Worm (Caenorhabditis elegans) whole organism, L4 larva: ENCODE results near the gene sdhb-1.

Experiments
- D1046.2 ChIP-seq: fragments of 200-800 bp; sonication (Bioruptor generic); IDR thresholded peaks from 2 replicates; pipeline ENCODE4 v1.3.6; 2022; ENCODE audit warnings: missing genetic modification characterization, missing compliant biosample characterization
- Y105C5A.15 ChIP-seq: fragments of 200-800 bp; sonication (Bioruptor generic); IDR thresholded peaks from 2 replicates; pipeline ENCODE4 v1.3.6; 2022; ENCODE audit warnings: missing genetic modification characterization, missing compliant biosample characterization
- Y5F2A.4 ChIP-seq: fragments of 200-800 bp; sonication (Bioruptor generic); optimal IDR thresholded peaks from 2 replicates; lab custom pipeline; 2018; ENCODE audit warnings: mild to moderate bottlenecking, missing genetic modification characterization, missing compliant biosample characterization
- ZK546.5 ChIP-seq, 2 experiments: sonication (generic microtip); optimal IDR thresholded peaks; 2 replicates each; lab custom pipeline; 2017; ENCODE audit warnings: missing biosample characterization in 2 of 2, missing genetic modification characterization in 2 of 2
- aha-1 ChIP-seq: fragments of 150-350 bp; peaks from one replicate; lab custom pipeline; 2014; ENCODE audit warnings: missing biosample characterization, missing genetic modification characterization
- arid-1 ChIP-seq: fragments of 200-800 bp; sonication (Bioruptor generic); conservative IDR thresholded peaks from 2 replicates; pipeline ENCODE4 v1.3.6; 2022; ENCODE audit warnings: missing genetic modification reagents, missing genetic modification characterization, missing compliant biosample characterization
- ceh-28 ChIP-seq: fragments of 150-350 bp; optimal IDR thresholded peaks from 2 replicates; lab custom pipeline; 2014; ENCODE audit warnings: missing biosample characterization, missing genetic modification reagents, missing genetic modification characterization
- ces-1 ChIP-seq: fragments of 150-350 bp; sonication (generic microtip); optimal IDR thresholded peaks from 4 replicates; lab custom pipeline; 2014; ENCODE audit warnings: missing biosample characterization, missing genetic modification reagents, missing genetic modification characterization
- ctbp-1 ChIP-seq: fragments of 200-800 bp; sonication (Bioruptor generic); IDR thresholded peaks from 2 replicates; pipeline ENCODE4 v1.3.6; 2022; ENCODE audit warnings: missing genetic modification reagents, missing genetic modification characterization, missing compliant biosample characterization
- daf-12 ChIP-seq: fragments of 150-350 bp; optimal IDR thresholded peaks from 2 replicates; lab custom pipeline; 2014; ENCODE audit warnings: missing biosample characterization, missing genetic modification reagents, missing genetic modification characterization
- daf-19 ChIP-seq: fragments of 200-800 bp; sonication (Bioruptor generic); conservative IDR thresholded peaks from 2 replicates; pipeline ENCODE4 v1.3.6; 2022; ENCODE audit warnings: missing genetic modification characterization, missing compliant biosample characterization
- dmd-8 ChIP-seq: fragments of 200-800 bp; sonication (Bioruptor generic); IDR thresholded peaks from 2 replicates; pipeline ENCODE4 v1.3.6; 2022; ENCODE audit warnings: missing genetic modification characterization, missing compliant biosample characterization
- dpl-1 ChIP-seq: fragments of 150-350 bp; optimal IDR thresholded peaks from 2 replicates; lab custom pipeline; 2014; ENCODE audit warnings: missing biosample characterization, missing genetic modification reagents, missing genetic modification characterization
- egl-27 ChIP-seq: sonication (generic microtip); optimal IDR thresholded peaks from 3 replicates; lab custom pipeline; 2017; ENCODE audit warnings: missing biosample characterization, missing genetic modification reagents, missing genetic modification characterization
- fkh-10 ChIP-seq: fragments of 150-350 bp; optimal IDR thresholded peaks from 2 replicates; lab custom pipeline; 2014; ENCODE audit warnings: missing biosample characterization, missing genetic modification reagents, missing genetic modification characterization
- hlh-11 ChIP-seq: fragments of 200-800 bp; sonication (Bioruptor generic); optimal IDR thresholded peaks from 2 replicates; lab custom pipeline; 2018; ENCODE audit warnings: mild to moderate bottlenecking, missing genetic modification characterization, missing compliant biosample characterization
- hlh-30 ChIP-seq: sonication (generic microtip); optimal IDR thresholded peaks from 2 replicates; lab custom pipeline; 2017; ENCODE audit warnings: antibody characterized with exemption, mild to moderate bottlenecking, missing genetic modification characterization, missing compliant biosample characterization; ENCODE audit not compliant: insufficient read depth
- lim-7 ChIP-seq: fragments of 200-800 bp; sonication (Bioruptor generic); IDR thresholded peaks from 2 replicates; pipeline ENCODE4 v1.3.6; 2022; ENCODE audit warnings: missing genetic modification characterization, missing compliant biosample characterization
- lin-13 ChIP-seq: fragments of 150-350 bp; optimal IDR thresholded peaks from 2 replicates; lab custom pipeline; 2014; ENCODE audit warnings: missing biosample characterization, missing genetic modification reagents, missing genetic modification characterization
- lin-29 ChIP-seq: fragments of 200-800 bp; sonication (Bioruptor generic); IDR thresholded peaks from 2 replicates; pipeline ENCODE4 v1.3.6; 2022; ENCODE audit warnings: missing genetic modification reagents, missing genetic modification characterization, missing compliant biosample characterization
- lin-39 ChIP-seq: fragments of 150-350 bp; optimal IDR thresholded peaks from 2 replicates; lab custom pipeline; 2014; ENCODE audit warnings: missing biosample characterization, missing genetic modification reagents, missing genetic modification characterization
- lsy-2 ChIP-seq, 2 experiments: fragments of 150-350 bp in 1 of 2; sonication (generic microtip) in 1 of 2; optimal IDR thresholded peaks; 2 replicates each; lab custom pipeline; 2014 to 2017; ENCODE audit warnings: missing biosample characterization in 2 of 2, missing genetic modification characterization in 2 of 2
- mdt-29 ChIP-seq: fragments of 200-800 bp; sonication (Bioruptor generic); IDR thresholded peaks from 2 replicates; pipeline ENCODE4 v1.3.6; 2022; ENCODE audit warnings: missing genetic modification reagents, missing genetic modification characterization, missing compliant biosample characterization
- mes-2 ChIP-seq: sonication (generic microtip); optimal IDR thresholded peaks from 2 replicates; lab custom pipeline; 2016; ENCODE audit warnings: missing genotype, mild to moderate bottlenecking, missing genetic modification characterization, missing compliant biosample characterization; ENCODE audit not compliant: poor library complexity, severe bottlenecking
- mxl-3 ChIP-seq: fragments of 200-800 bp; sonication (Bioruptor generic); optimal IDR thresholded peaks from 2 replicates; lab custom pipeline; 2018; ENCODE audit warnings: mild to moderate bottlenecking, missing genetic modification characterization, missing compliant biosample characterization
- nhr-111 ChIP-seq: fragments of 200-800 bp; sonication (Bioruptor generic); optimal IDR thresholded peaks from 2 replicates; lab custom pipeline; 2018; ENCODE audit warnings: mild to moderate bottlenecking, missing genetic modification characterization, missing compliant biosample characterization
- nhr-48 ChIP-seq: sonication (generic microtip); optimal IDR thresholded peaks from 2 replicates; lab custom pipeline; 2016; ENCODE audit warnings: mild to moderate bottlenecking, missing genetic modification characterization, missing compliant biosample characterization
- nhr-76 ChIP-seq: fragments of 150-350 bp; optimal IDR thresholded peaks from 2 replicates; lab custom pipeline; 2014; ENCODE audit warnings: missing biosample characterization, missing genetic modification characterization
- pha-4 ChIP-seq, 2 experiments: fragments of 150-350 bp in 1 of 2; fragments of 200-800 bp in 1 of 2; sonication (Bioruptor generic) in 1 of 2; IDR thresholded peaks in 1 of 2; optimal IDR thresholded peaks in 1 of 2; 2 replicates each; pipeline versions ENCODE4 v1.3.6 to Lab custom; 2014 to 2022; ENCODE audit warnings: missing genetic modification characterization in 2 of 2, missing genetic modification reagents in 2 of 2, missing biosample characterization in 1 of 2, missing compliant biosample characterization in 1 of 2
- rbr-2 ChIP-seq: sonication (generic microtip); optimal IDR thresholded peaks from 2 replicates; lab custom pipeline; 2016; ENCODE audit warnings: missing genotype, missing genetic modification characterization, missing compliant biosample characterization
- saeg-2 ChIP-seq: fragments of 200-800 bp; sonication (Bioruptor generic); IDR thresholded peaks from 2 replicates; pipeline ENCODE4 v1.3.6; 2022; ENCODE audit warnings: missing genetic modification reagents, missing genetic modification characterization, missing compliant biosample characterization
- set-16 ChIP-seq: fragments of 200-800 bp; sonication (Bioruptor generic); IDR thresholded peaks from 2 replicates; pipeline ENCODE4 v1.3.6; 2022; ENCODE audit warnings: missing genetic modification reagents, missing genetic modification characterization, missing compliant biosample characterization
- skn-1 ChIP-seq: fragments of 150-350 bp; optimal IDR thresholded peaks from 2 replicates; lab custom pipeline; 2014; ENCODE audit warnings: missing biosample characterization, missing genetic modification characterization
- tra-1 ChIP-seq: fragments of 200-800 bp; sonication (Bioruptor generic); IDR thresholded peaks from 2 replicates; pipeline ENCODE4 v1.3.6; 2022; ENCODE audit warnings: missing genetic modification reagents, missing genetic modification characterization, missing compliant biosample characterization
- unc-62 ChIP-seq, 3 experiments: fragments of 150-350 bp in 1 of 3; sonication (generic microtip); optimal IDR thresholded peaks in 2 of 3; peaks in 1 of 3; 1 replicate in 1 of 3; 2 replicates in 2 of 3; lab custom pipeline; 2014 to 2017; ENCODE audit warnings: missing biosample characterization in 3 of 3, missing genetic modification characterization in 3 of 3, missing genetic modification reagents in 3 of 3, missing genotype in 1 of 3
- vab-7 ChIP-seq: fragments of 200-800 bp; sonication (Bioruptor generic); IDR thresholded peaks from 2 replicates; pipeline ENCODE4 v1.3.6; 2022; ENCODE audit warnings: missing genetic modification reagents, missing genetic modification characterization, missing compliant biosample characterization

The sdhb-1 gene

DNA sequence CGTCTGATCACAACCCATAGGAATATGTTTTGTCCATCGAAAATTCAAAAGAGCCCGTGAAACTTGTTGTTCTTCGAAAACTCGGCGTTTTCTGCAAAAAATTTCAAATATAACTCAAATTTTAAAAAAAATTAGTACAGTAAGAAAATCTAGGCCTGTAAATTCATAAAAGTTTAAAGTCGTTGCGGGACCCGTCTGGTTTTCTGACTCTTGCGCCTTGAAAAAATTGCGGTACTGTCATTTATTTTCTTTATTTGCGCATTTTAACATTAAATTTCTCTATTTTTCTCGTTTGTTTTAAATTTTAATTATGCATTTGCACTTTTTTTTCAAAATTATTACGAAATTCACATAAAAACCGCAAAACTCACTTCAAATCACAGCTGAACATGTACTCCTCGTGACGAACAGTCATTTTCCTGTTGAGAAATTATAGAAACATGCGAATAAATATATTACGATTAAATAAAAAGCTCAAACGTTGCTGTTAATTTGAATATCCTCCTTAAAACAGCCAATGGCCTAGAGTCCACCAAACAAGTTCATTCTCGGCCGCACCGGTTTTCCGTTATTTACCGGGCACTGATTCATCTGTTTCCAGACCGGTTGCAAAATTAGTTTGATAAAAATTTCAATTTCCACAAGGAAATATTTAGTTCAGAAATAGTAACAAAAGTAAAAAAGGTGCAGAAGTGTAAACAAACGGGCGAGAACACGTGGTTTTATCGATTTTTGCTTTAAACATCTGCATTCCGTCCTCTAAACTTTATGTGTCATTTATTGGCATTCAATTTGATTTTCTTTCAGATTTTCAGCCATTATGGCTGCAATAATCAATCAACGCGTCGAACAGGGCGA lies 33.2 kb downstream of the sdhb-1 start, which contains the start of the genes csa-1 and wdfy-2:
Gene csa-1 (minus strand): TSS at position 669 of the 858 bp plus-strand sequence.
Gene wdfy-2 (plus strand): TSS at position 808 of the 858 bp plus-strand sequence.
- TF ChIP-seq pha-4 (GFP tag; IDR thresholded peaks at IDR 0.05; lab: Robert Waterston, UW), result no peak
- no peak for TF ChIP-seq pha-4 (tag; optimal IDR thresholded peaks at IDR 0.05; lab: Kevin White, UChicago)
- TF ChIP-seq mes-2 (tag; lab: Kevin White, UChicago), result peak; percentile 66
- TF ChIP-seq dpl-1 (GFP tag; lab: Kevin White, UChicago), result peak; percentile 61
- peak; percentile 74 for TF ChIP-seq aha-1 (tag; lab: Kevin White, UChicago)
- TF ChIP-seq mxl-3 (GFP tag; lab: Kevin White, UChicago), result peak; percentile 26
- TF ChIP-seq dmd-8 (GFP tag; lab: Robert Waterston, UW), result no peak
- TF ChIP-seq nhr-111 (GFP tag; lab: Kevin White, UChicago), result no peak
- peak in 1 of 2 experiments; percentile 23 for TF ChIP-seq lsy-2 (tag; optimal IDR thresholded peaks at IDR 0.05; lab: Kevin White, UChicago)
- no peak for TF ChIP-seq daf-19

DNA sequence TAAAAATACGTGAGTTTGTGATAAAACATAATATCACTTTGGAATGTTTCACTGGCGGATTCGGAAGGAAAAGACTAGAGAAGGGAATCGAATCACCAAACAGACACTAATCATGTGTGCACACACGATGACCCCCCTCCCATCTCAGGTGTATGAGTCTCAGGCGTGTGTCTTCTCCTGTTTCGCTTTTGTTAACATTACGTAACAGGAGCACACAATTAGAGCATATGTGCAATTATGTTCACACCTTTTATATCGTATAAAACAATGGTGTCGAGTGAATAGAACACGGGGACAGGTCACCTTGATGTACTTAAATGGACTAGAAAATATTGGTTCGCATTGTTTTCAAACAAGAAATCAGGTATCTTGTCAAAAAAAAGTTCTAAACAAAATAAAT lies 35.7 kb downstream of the sdhb-1 start:
- TF ChIP-seq ceh-28 (tag; lab: Kevin White, UChicago) (no peak), lin-39 (tag; lab: Kevin White, UChicago) (no peak), aha-1 (tag; lab: Kevin White, UChicago) (peak; percentile 85), arid-1 (GFP tag; lab: Robert Waterston, UW) (no peak)

ce11 chrII:9315692-9316091 lies 36.8 kb downstream of the sdhb-1 start:
- TF ChIP-seq unc-62 (GFP tag; optimal IDR thresholded peaks at IDR 0.05 in 1 of 2; lab: Kevin White, UChicago) (peak in 1 of 2 experiments; percentile 97), unc-62 (tag; optimal IDR thresholded peaks at IDR 0.05; lab: Kevin White, UChicago) (no peak), hlh-30 (tag; lab: Kevin White, UChicago) (peak; percentile 6), pha-4 (GFP tag; IDR thresholded peaks at IDR 0.05; lab: Robert Waterston, UW) (no peak), pha-4 (tag; optimal IDR thresholded peaks at IDR 0.05; lab: Kevin White, UChicago) (no peak)

- TF ChIP-seq hlh-11 (tag; lab: Kevin White, UChicago) (no peak), aha-1 (tag; lab: Kevin White, UChicago) (peak; percentile 9)
Measured at ce11 chrII:9314733-9315132, 37.8 kb downstream of the sdhb-1 start.

DNA sequence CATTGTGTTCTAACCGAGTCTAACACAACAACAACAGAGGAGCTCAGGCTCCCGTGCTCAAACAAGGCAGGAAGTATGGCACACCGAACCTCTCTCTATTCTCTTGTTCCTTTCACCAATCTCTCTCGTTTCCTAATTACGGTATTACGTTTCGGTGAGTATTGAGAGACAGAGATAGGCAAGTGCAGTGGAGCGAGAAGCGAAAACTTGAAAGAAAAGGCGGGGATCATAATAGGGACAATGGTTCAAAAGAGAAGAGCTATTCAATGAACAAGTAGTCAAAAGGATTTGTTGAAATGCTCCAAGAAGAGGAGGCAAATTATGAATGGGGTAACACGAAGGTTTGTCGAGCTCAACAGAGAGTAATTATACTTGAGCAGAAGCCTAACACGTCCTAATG lies 39.2 kb downstream of the sdhb-1 start:
- TF ChIP-seq Y105C5A.15 (GFP tag; lab: Robert Waterston, UW) (no peak), dmd-8 (GFP tag; lab: Robert Waterston, UW) (no peak), lin-29 (GFP tag; lab: Robert Waterston, UW) (no peak), ZK546.5 (tag; optimal IDR thresholded peaks at IDR 0.05; lab: Kevin White, UChicago) (no peak), tra-1 (GFP tag; lab: Robert Waterston, UW) (no peak), saeg-2 (GFP tag; lab: Robert Waterston, UW) (no peak), ctbp-1 (GFP tag; lab: Robert Waterston, UW) (0 out of 2 replicates have a peak, but pooled peaks have one; percentile 12), mes-2 (tag; lab: Kevin White, UChicago) (no peak)

ce11 chrII:9311702-9312101 lies 40.8 kb downstream of the sdhb-1 start:
- no peak for TF ChIP-seq skn-1 (tag; lab: Kevin White, UChicago)
- no peak for TF ChIP-seq mes-2 (tag; lab: Kevin White, UChicago)
- no peak for TF ChIP-seq nhr-76 (tag; lab: Kevin White, UChicago)
- TF ChIP-seq D1046.2 (GFP tag; lab: Robert Waterston, UW), result no peak
- no peak for TF ChIP-seq lim-7 (GFP tag; lab: Robert Waterston, UW)
- TF ChIP-seq lin-13 (GFP tag; lab: Kevin White, UChicago), result no peak
- no peak for TF ChIP-seq mdt-29 (GFP tag; lab: Robert Waterston, UW)
- peak; percentile 40 for TF ChIP-seq ces-1 (GFP tag; lab: Kevin White, UChicago)
- peak; percentile 89 for TF ChIP-seq fkh-10 (GFP tag; lab: Kevin White, UChicago)
- no peak for TF ChIP-seq Y5F2A.4
- TF ChIP-seq rbr-2 (tag; lab: Kevin White, UChicago), result no peak
- no peak for TF ChIP-seq unc-62 (GFP tag; optimal IDR thresholded peaks at IDR 0.05 in 1 of 2; lab: Kevin White, UChicago)
- no peak for TF ChIP-seq unc-62 (tag; optimal IDR thresholded peaks at IDR 0.05; lab: Kevin White, UChicago)
- TF ChIP-seq nhr-48 (tag; lab: Kevin White, UChicago), result no peak
- TF ChIP-seq egl-27 (tag; lab: Kevin White, UChicago), result no peak
- TF ChIP-seq daf-12 (tag; lab: Kevin White, UChicago), result no peak
- TF ChIP-seq set-16 (GFP tag; lab: Robert Waterston, UW), result no peak
- no peak for TF ChIP-seq hlh-11 (tag; lab: Kevin White, UChicago)
- TF ChIP-seq ctbp-1 (GFP tag; lab: Robert Waterston, UW), result peak; percentile 43; the same call in 1 of the 2 replicates
- no peak for TF ChIP-seq vab-7 (GFP tag; lab: Robert Waterston, UW)
